Fruit fly (Drosophila melanogaster) whole organism, embryonic: ENCODE measurements around the gene Nubpl.
A peak's percentile ranks its signal among the peaks of the same experiment; 100 is the strongest.

ENCODE experiments used
- CG10209 ChIP-seq: fragments of 200-800 bp; sonication (Bioruptor generic); optimal IDR thresholded peaks from 3 replicates; lab custom pipeline; 2017; ENCODE audit warnings: missing biosample characterization, mild to moderate bottlenecking, missing genetic modification characterization, missing genetic modification reagents
- CG1024 ChIP-seq: fragments of 200-800 bp; sonication (Bioruptor generic); IDR thresholded peaks from 2 replicates; pipeline ENCODE4 v1.3.6; 2022; ENCODE audit warnings: missing biosample characterization, missing genetic modification characterization
- CG10979 ChIP-seq: fragments of 200-800 bp; sonication (Bioruptor generic); optimal IDR thresholded peaks from 2 replicates; lab custom pipeline; 2018; ENCODE audit warnings: missing biosample characterization, mild to moderate bottlenecking, missing genetic modification characterization, moderate library complexity
- CG11723 ChIP-seq: fragments of 200-800 bp; sonication (Bioruptor generic); optimal IDR thresholded peaks from 2 replicates; lab custom pipeline; 2017; ENCODE audit warnings: missing biosample characterization, mild to moderate bottlenecking, missing genetic modification characterization
- CG14710 ChIP-seq: fragments of 200-800 bp; sonication (Bioruptor generic); optimal IDR thresholded peaks from 3 replicates; lab custom pipeline; 2019; ENCODE audit warnings: missing biosample characterization, mild to moderate bottlenecking, missing genetic modification characterization, moderate library complexity
- CG14965 ChIP-seq: fragments of 200-800 bp; sonication (Bioruptor generic); optimal IDR thresholded peaks from 2 replicates; lab custom pipeline; 2016; ENCODE audit warnings: missing biosample characterization, missing genetic modification characterization, borderline replicate concordance
- CG15269 ChIP-seq: fragments of 200-800 bp; sonication (Bioruptor generic); optimal IDR thresholded peaks from 2 replicates; lab custom pipeline; 2018; ENCODE audit warnings: missing biosample characterization, mild to moderate bottlenecking, missing genetic modification characterization, moderate library complexity
- CG1832 ChIP-seq: fragments of 200-800 bp; sonication (Bioruptor generic); optimal IDR thresholded peaks from 2 replicates; lab custom pipeline; 2017; ENCODE audit warnings: missing biosample characterization, mild to moderate bottlenecking, missing genetic modification characterization, inconsistent platforms
- CG18764 ChIP-seq: fragments of 200-800 bp; sonication (Bioruptor generic); optimal IDR thresholded peaks from 3 replicates; lab custom pipeline; 2016; ENCODE audit warnings: missing biosample characterization, missing genetic modification characterization
- CG2116 ChIP-seq: fragments of 200-800 bp; sonication (Bioruptor generic); optimal IDR thresholded peaks from 3 replicates; lab custom pipeline; 2018; ENCODE audit warnings: missing biosample characterization, mild to moderate bottlenecking, missing genetic modification characterization
- CG2875 ChIP-seq: fragments of 200-800 bp; sonication (Bioruptor generic); optimal IDR thresholded peaks from 2 replicates; lab custom pipeline; 2017; ENCODE audit warnings: missing biosample characterization, mild to moderate bottlenecking, missing genetic modification characterization, missing genetic modification reagents
- CG30020 ChIP-seq: fragments of 200-800 bp; optimal IDR thresholded peaks from 2 replicates; lab custom pipeline; 2019; ENCODE audit warnings: missing biosample characterization, mild to moderate bottlenecking, missing genetic modification characterization, moderate library complexity
- CG3065 ChIP-seq: fragments of 200-800 bp; sonication (Bioruptor generic); optimal IDR thresholded peaks from 2 replicates; lab custom pipeline; 2016; ENCODE audit warnings: missing biosample characterization, missing genetic modification characterization
- CG3281 ChIP-seq: fragments of 200-800 bp; sonication (Bioruptor generic); optimal IDR thresholded peaks from 3 replicates; lab custom pipeline; 2017; ENCODE audit warnings: missing biosample characterization, mild to moderate bottlenecking, missing genetic modification characterization
- CG34224 ChIP-seq: fragments of 200-800 bp; sonication (Bioruptor generic); IDR thresholded peaks from 3 replicates; pipeline ENCODE4 v1.3.6; 2022; ENCODE audit warnings: missing biosample characterization, missing genetic modification characterization; ENCODE audit not compliant: partially characterized antibody
- CG3838 ChIP-seq: fragments of 200-800 bp; sonication (Bioruptor generic); optimal IDR thresholded peaks from 3 replicates; lab custom pipeline; 2016; ENCODE audit warnings: missing biosample characterization, missing genetic modification characterization
- CG3847 ChIP-seq: fragments of 200-800 bp; sonication (Bioruptor generic); IDR thresholded peaks from 2 replicates; pipeline ENCODE4 v1.3.6; 2022; ENCODE audit warnings: missing biosample characterization, missing genetic modification characterization
- CG42726 ChIP-seq: fragments of 200-800 bp; sonication (Bioruptor generic); IDR thresholded peaks from 2 replicates; pipeline ENCODE4 v1.3.6; 2022; ENCODE audit warnings: missing biosample characterization, missing genetic modification characterization; ENCODE audit not compliant: partially characterized antibody
- CG5953 ChIP-seq: fragments of 200-800 bp; sonication (Bioruptor generic); IDR thresholded peaks from 2 replicates; pipeline ENCODE4 v1.3.6; 2022; ENCODE audit warnings: missing biosample characterization, missing genetic modification characterization
- CG6272 ChIP-seq: fragments of 200-800 bp; sonication (Bioruptor generic); IDR thresholded peaks from 2 replicates; pipeline ENCODE4 v1.3.6; 2022; ENCODE audit warnings: missing biosample characterization, missing genetic modification characterization
- CG7271 ChIP-seq: fragments of 200-800 bp; sonication (Bioruptor generic); optimal IDR thresholded peaks from 2 replicates; lab custom pipeline; 2018; ENCODE audit warnings: missing biosample characterization, mild to moderate bottlenecking, missing genetic modification characterization, moderate library complexity
- CG7556 ChIP-seq: fragments of 200-800 bp; sonication (Bioruptor generic); optimal IDR thresholded peaks from 2 replicates; lab custom pipeline; 2017; ENCODE audit warnings: missing biosample characterization, mild to moderate bottlenecking, missing genetic modification characterization
- CG7745 ChIP-seq: fragments of 200-800 bp; sonication (Bioruptor generic); optimal IDR thresholded peaks from 2 replicates; lab custom pipeline; 2018; ENCODE audit warnings: missing biosample characterization, mild to moderate bottlenecking, missing genetic modification characterization, moderate library complexity
- CG8388 ChIP-seq: fragments of 200-800 bp; sonication (Bioruptor generic); optimal IDR thresholded peaks from 2 replicates; lab custom pipeline; 2019; ENCODE audit warnings: missing biosample characterization, mild to moderate bottlenecking, missing genetic modification characterization, moderate library complexity
- CG9437 ChIP-seq: fragments of 200-800 bp; sonication (Bioruptor generic); optimal IDR thresholded peaks from 2 replicates; lab custom pipeline; 2018; ENCODE audit warnings: missing biosample characterization, mild to moderate bottlenecking, missing genetic modification characterization
- CrebB ChIP-seq: fragments of 200-800 bp; sonication (Bioruptor generic); optimal IDR thresholded peaks from 3 replicates; lab custom pipeline; 2018; ENCODE audit warnings: missing biosample characterization, mild to moderate bottlenecking, missing genetic modification characterization
- Dfd ChIP-seq, 2 experiments: fragments of >200 bp; optimal IDR thresholded peaks; 2 replicates each; lab custom pipeline; 2017; ENCODE audit warnings: missing biosample characterization in 2 of 2, missing genetic modification characterization in 2 of 2
- Dip2 ChIP-seq: fragments of 200-800 bp; sonication (Bioruptor generic); IDR thresholded peaks from 2 replicates; pipeline ENCODE4 v1.3.6; 2022; ENCODE audit warnings: missing biosample characterization, missing genetic modification characterization
- Doc2 ChIP-seq: fragments of 200-800 bp; sonication (Bioruptor generic); IDR thresholded peaks from 2 replicates; pipeline ENCODE4 v1.3.6; 2022; ENCODE audit warnings: missing biosample characterization, missing genetic modification characterization
- Ets65A ChIP-seq: fragments of 200-800 bp; sonication (Bioruptor generic); peaks from one replicate; lab custom pipeline; 2016; ENCODE audit warnings: missing biosample characterization, missing genetic modification characterization
- Hr3 ChIP-seq: fragments of 200-800 bp; sonication (Bioruptor generic); optimal IDR thresholded peaks from 3 replicates; lab custom pipeline; 2016; ENCODE audit warnings: missing biosample characterization, missing genetic modification characterization
- Hsf ChIP-seq: fragments of 200-800 bp; sonication (Bioruptor generic); optimal IDR thresholded peaks from 3 replicates; lab custom pipeline; 2016; ENCODE audit warnings: missing biosample characterization, missing genetic modification characterization
- amos ChIP-seq: fragments of 200-800 bp; sonication (Bioruptor generic); IDR thresholded peaks from 2 replicates; pipeline ENCODE4 v1.3.6; 2022; ENCODE audit warnings: missing biosample characterization, missing genetic modification characterization; ENCODE audit not compliant: partially characterized antibody
- ap ChIP-seq: fragments of 200-800 bp; sonication (Bioruptor generic); IDR thresholded peaks from 2 replicates; pipeline ENCODE4 v1.3.6; 2022; ENCODE audit warnings: missing biosample characterization, missing genetic modification characterization
- bowl ChIP-seq: fragments of 200-800 bp; sonication (Bioruptor generic); IDR thresholded peaks from 2 replicates; pipeline ENCODE4 v1.3.6; 2022; ENCODE audit warnings: missing biosample characterization, missing genetic modification characterization
- cato ChIP-seq: fragments of 200-800 bp; sonication (Bioruptor generic); optimal IDR thresholded peaks from 2 replicates; lab custom pipeline; 2016; ENCODE audit warnings: missing biosample characterization, missing genetic modification characterization, borderline replicate concordance
- crc ChIP-seq: fragments of 200-800 bp; sonication (Bioruptor generic); optimal IDR thresholded peaks from 2 replicates; lab custom pipeline; 2016; ENCODE audit warnings: missing biosample characterization, missing genetic modification characterization
- en ChIP-seq: fragments of 200-800 bp; sonication (Bioruptor generic); optimal IDR thresholded peaks from 2 replicates; lab custom pipeline; 2016; ENCODE audit warnings: missing biosample characterization, missing genetic modification characterization
- insv ChIP-seq, 2 experiments: fragments of 200-800 bp; sonication (Bioruptor generic); optimal IDR thresholded peaks; 3 replicates each; lab custom pipeline; 2016 to 2018; ENCODE audit warnings: missing biosample characterization in 2 of 2, missing genetic modification characterization in 2 of 2
- kah ChIP-seq: fragments of 200-800 bp; sonication (Bioruptor generic); optimal IDR thresholded peaks from 2 replicates; lab custom pipeline; 2018; ENCODE audit warnings: missing biosample characterization, mild to moderate bottlenecking, missing genetic modification characterization
- lola ChIP-seq, 3 experiments: fragments of >200 bp in 2 of 3; fragments of 200-800 bp in 1 of 3; sonication (Bioruptor generic) in 1 of 3; optimal IDR thresholded peaks; 2 replicates each; lab custom pipeline; 2017 to 2019; ENCODE audit warnings: missing biosample characterization in 3 of 3, missing genetic modification characterization in 3 of 3, mild to moderate bottlenecking in 1 of 3, moderate library complexity in 1 of 3
- pfk ChIP-seq: fragments of 200-800 bp; sonication (Bioruptor generic); optimal IDR thresholded peaks from 2 replicates; lab custom pipeline; 2018; ENCODE audit warnings: missing biosample characterization, mild to moderate bottlenecking, missing genetic modification characterization, moderate library complexity
- pzg ChIP-seq: fragments of 200-800 bp; sonication (Bioruptor generic); optimal IDR thresholded peaks from 3 replicates; lab custom pipeline; 2018; ENCODE audit warnings: missing biosample characterization, mild to moderate bottlenecking, missing genetic modification characterization, moderate library complexity
- ro ChIP-seq: fragments of 200-800 bp; sonication (Bioruptor generic); IDR thresholded peaks from 2 replicates; pipeline ENCODE4 v1.3.6; 2022; ENCODE audit warnings: missing biosample characterization, missing genetic modification characterization
- slp2 ChIP-seq: fragments of 200-800 bp; sonication (Bioruptor generic); optimal IDR thresholded peaks from 2 replicates; lab custom pipeline; 2016; ENCODE audit warnings: missing biosample characterization, missing genetic modification characterization
- sob ChIP-seq: fragments of 200-800 bp; sonication (Bioruptor generic); IDR thresholded peaks from 2 replicates; pipeline ENCODE4 v1.3.6; 2022; ENCODE audit warnings: missing biosample characterization, missing genetic modification characterization
- trh ChIP-seq: fragments of 200-800 bp; sonication (Bioruptor generic); optimal IDR thresholded peaks from 2 replicates; lab custom pipeline; 2016; ENCODE audit warnings: missing biosample characterization, missing genetic modification characterization
- usp ChIP-seq: fragments of >200 bp; optimal IDR thresholded peaks from 2 replicates; lab custom pipeline; 2017; ENCODE audit warnings: missing biosample characterization, missing genetic modification characterization
- vvl ChIP-seq: fragments of 200-800 bp; sonication (Bioruptor generic); IDR thresholded peaks from 2 replicates; pipeline ENCODE4 v1.3.6; 2022; ENCODE audit warnings: missing biosample characterization, missing genetic modification characterization
- zen ChIP-seq: fragments of 200-800 bp; sonication (Bioruptor generic); optimal IDR thresholded peaks from 3 replicates; lab custom pipeline; 2018; ENCODE audit warnings: missing biosample characterization, mild to moderate bottlenecking, missing genetic modification characterization, moderate library complexity

The Nubpl gene

dm6 chr2L:22239611-22240219, at the start of gene Nubpl (continued):
- peak in 1 of 2 experiments; percentile 32 for TF ChIP-seq Dfd (GFP tag; optimal IDR thresholded peaks at IDR 0.05; lab: Kevin White, UChicago)
- no peak; the same call in 1 of the 2 replicates for TF ChIP-seq vvl (GFP tag; lab: Robert Waterston, UW)
- no peak for TF ChIP-seq insv (GFP tag; optimal IDR thresholded peaks at IDR 0.05; lab: Kevin White, UChicago)
- TF ChIP-seq zen = peak; percentile 55
- TF ChIP-seq ap (GFP tag; lab: Robert Waterston, UW) = no peak
- TF ChIP-seq CG3065 = no peak
- TF ChIP-seq CG7745 (tag; lab: Kevin White, UChicago) = no peak
- TF ChIP-seq en (GFP tag; lab: Kevin White, UChicago) = no peak
- no peak for TF ChIP-seq CG7556
- no peak for TF ChIP-seq Hsf
- peak; percentile 98 for TF ChIP-seq CG1024 (GFP tag; lab: Robert Waterston, UW)
- no peak for TF ChIP-seq Dip2 (GFP tag; lab: Robert Waterston, UW)
- no peak for TF ChIP-seq CG14965 (GFP tag; lab: Kevin White, UChicago)
- no peak for TF ChIP-seq CG42726
- TF ChIP-seq sob (GFP tag; lab: Robert Waterston, UW) = no peak
- TF ChIP-seq CG30020 = peak; percentile 99
- no peak for TF ChIP-seq CG15269
- TF ChIP-seq bowl (GFP tag; lab: Robert Waterston, UW) = no peak
- no peak for TF ChIP-seq CrebB (tag; lab: Kevin White, UChicago)
- TF ChIP-seq CG2875 (GFP tag; lab: Kevin White, UChicago) = no peak
- TF ChIP-seq CG7271 = no peak
- TF ChIP-seq CG3281 (GFP tag; lab: Kevin White, UChicago) = no peak
- no peak for TF ChIP-seq cato (GFP tag; lab: Kevin White, UChicago)
- TF ChIP-seq CG10979 (tag; lab: Kevin White, UChicago) = no peak
- TF ChIP-seq slp2 = no peak
- TF ChIP-seq ro = no peak
- TF ChIP-seq trh (GFP tag; lab: Kevin White, UChicago) = no peak
- no peak for TF ChIP-seq Hr3 (GFP tag; lab: Kevin White, UChicago)
- TF ChIP-seq CG3847 (GFP tag; lab: Robert Waterston, UW) = no peak
- TF ChIP-seq CG8388 (GFP tag; lab: Kevin White, UChicago) = no peak
- no peak for TF ChIP-seq CG3838 (GFP tag; lab: Kevin White, UChicago)
- TF ChIP-seq CG6272 (GFP tag; lab: Robert Waterston, UW) = no peak
- no peak for TF ChIP-seq crc (GFP tag; lab: Kevin White, UChicago)
- TF ChIP-seq CG34224 = no peak
- no peak for TF ChIP-seq CG18764 (GFP tag; lab: Kevin White, UChicago)
- TF ChIP-seq lola (GFP tag; optimal IDR thresholded peaks at IDR 0.05; lab: Kevin White, UChicago) = no peak
- TF ChIP-seq CG5953 (GFP tag; lab: Robert Waterston, UW) = no peak
- TF ChIP-seq CG14710 = peak; percentile 53
- peak; percentile 58 for TF ChIP-seq Ets65A
- no peak for TF ChIP-seq kah
- TF ChIP-seq Doc2 (GFP tag; lab: Robert Waterston, UW) = no peak
- no peak for TF ChIP-seq CG1832 (GFP tag; lab: Kevin White, UChicago)
- peak; percentile 23 for TF ChIP-seq CG9437 (GFP tag; lab: Kevin White, UChicago)
- TF ChIP-seq CG2116 (GFP tag; lab: Kevin White, UChicago) = peak; percentile 64
- TF ChIP-seq usp (GFP tag; lab: Kevin White, UChicago) = no peak
- peak; percentile 46 for TF ChIP-seq pzg (GFP tag; lab: Kevin White, UChicago)
- no peak for TF ChIP-seq CG10209
- TF ChIP-seq amos (GFP tag; lab: Robert Waterston, UW) = peak; percentile 21; the same call in 1 of the 2 replicates
- peak; percentile 52 for TF ChIP-seq pfk (GFP tag; lab: Kevin White, UChicago)
- TF ChIP-seq CG11723 (GFP tag; lab: Kevin White, UChicago) = peak; percentile 99
